Worm (Caenorhabditis elegans) whole organism, L4/young adult: Measurements from ENCODE around the gene T05C1.2.

Source experiments
- W03F9.2 ChIP-seq: fragments of 150-350 bp; optimal IDR thresholded peaks from 2 replicates; lab custom pipeline; 2014; ENCODE audit warnings: missing biosample characterization, missing genetic modification characterization
- dao-5 ChIP-seq: sonication (generic microtip); optimal IDR thresholded peaks from 2 replicates; lab custom pipeline; 2016; ENCODE audit warnings: missing genotype, missing genetic modification characterization, moderate library complexity, missing compliant biosample characterization
- him-1 ChIP-seq: sonication (generic microtip); optimal IDR thresholded peaks from 2 replicates; lab custom pipeline; 2016; ENCODE audit warnings: missing genotype, missing genetic modification reagents, missing genetic modification characterization, missing compliant biosample characterization

The T05C1.2 gene

ce11 chrII:4453051-4453450 lies 28.9 kb downstream of the T05C1.2 start, which contains the start of gene twk-2:
Gene twk-2 (minus strand): TSS chrII:4453151.
- TF ChIP-seq dao-5 (tag; lab: Kevin White, UChicago) (no peak), him-1 (no peak), W03F9.2 (no peak)

DNA sequence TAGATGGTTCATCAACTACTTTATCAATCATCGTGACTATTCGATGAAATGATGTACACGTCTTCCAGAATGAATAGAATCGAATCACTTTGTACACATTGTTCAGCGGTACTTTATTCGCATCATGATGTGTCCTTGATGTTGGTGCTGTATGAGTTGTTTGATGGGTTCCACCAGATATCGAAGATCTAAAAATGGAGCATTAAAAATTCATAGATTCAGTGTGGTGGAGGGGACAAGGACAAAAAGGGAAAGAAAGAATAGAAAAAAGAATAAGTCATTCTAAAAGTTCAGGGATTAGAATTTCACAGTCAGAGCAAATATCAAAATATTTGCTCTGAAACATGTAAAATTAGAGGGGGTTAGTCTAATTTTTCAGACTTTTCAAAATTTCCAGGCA lies 37.1 kb downstream of the T05C1.2 start:
- no peak for TF ChIP-seq dao-5 (tag; lab: Kevin White, UChicago)
- no peak for TF ChIP-seq W03F9.2
- no peak for TF ChIP-seq him-1

- no peak for TF ChIP-seq dao-5 (tag; lab: Kevin White, UChicago)
- no peak for TF ChIP-seq W03F9.2
- no peak for TF ChIP-seq him-1
Measured at ce11 chrII:4441278-4441677, 40.6 kb downstream of the T05C1.2 start.

- TF ChIP-seq dao-5 (tag; lab: Kevin White, UChicago) (no peak), him-1 (no peak), W03F9.2 (no peak)
Measured at ce11 chrII:4438601-4439000, 43.3 kb downstream of the T05C1.2 start, which contains the start of gene nhr-16. Gene nhr-16 (plus strand): TSS chrII:4438805.

DNA sequence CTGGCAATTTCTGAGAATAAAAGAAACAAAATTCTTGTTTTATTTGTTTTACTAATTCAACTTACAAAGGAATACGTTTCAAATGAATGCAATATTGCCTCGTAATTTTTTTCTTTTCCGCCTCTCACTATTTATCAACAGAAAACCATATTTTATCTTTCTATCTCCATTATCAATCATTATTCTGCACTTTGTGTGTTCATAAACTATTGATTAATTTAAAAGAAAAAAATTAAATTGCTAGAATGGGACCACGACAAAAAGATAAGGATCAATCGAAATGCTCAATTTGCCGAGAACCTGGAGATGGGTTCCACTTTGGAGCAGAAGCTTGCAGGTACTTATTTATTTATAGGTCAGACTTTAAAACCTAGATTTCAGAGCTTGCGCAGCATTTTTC lies 46.8 kb downstream of the T05C1.2 start, which contains the start of gene nhr-273:
TSS of gene nhr-273 (plus strand) at position 167 of the 400 bp plus-strand sequence.
- TF ChIP-seq dao-5 (tag; lab: Kevin White, UChicago) (no peak), him-1 (no peak), W03F9.2 (no peak)

DNA sequence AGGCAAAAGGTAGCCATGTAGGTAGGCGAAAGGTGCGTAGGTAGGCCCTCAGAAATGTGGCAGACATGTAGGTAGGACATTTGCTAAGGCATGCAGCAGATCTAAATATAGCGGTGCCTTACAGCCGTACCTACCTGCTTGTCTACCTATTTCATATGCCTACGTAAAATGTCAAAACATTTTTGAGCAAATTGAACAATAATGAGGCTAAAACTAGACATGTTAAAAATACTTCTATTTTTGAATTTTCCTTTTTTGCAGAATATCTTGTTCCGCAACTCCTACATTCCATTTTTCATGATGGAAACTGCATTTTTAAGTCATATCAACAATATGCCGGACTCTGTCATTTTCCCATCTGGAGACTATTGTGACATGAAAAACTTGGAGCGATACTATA lies 47.6 kb downstream of the T05C1.2 start:
- TF ChIP-seq dao-5 (tag; lab: Kevin White, UChicago) (no peak), him-1 (no peak), W03F9.2 (no peak)

- TF ChIP-seq W03F9.2 = no peak
- TF ChIP-seq him-1 = no peak
- TF ChIP-seq dao-5 (tag; lab: Kevin White, UChicago) = no peak
Measured at ce11 chrII:4433146-4433545, 48.8 kb downstream of the T05C1.2 start, which contains the start of gene nhr-109. Gene nhr-109 (plus strand): TSS chrII:4433367.
